Worm (Caenorhabditis elegans): ENCODE data around the gene srw-89.

The srw-89 gene

ce11 chrV:3979819-3980218, 37.1 kb upstream of the srw-89 start, which contains the start of gene nlp-31 (continued):
- TF ChIP-seq pag-3 (tag; optimal IDR thresholded peaks at IDR 0.05; ENCODE audit: borderline replicate concordance, insufficient read depth), result no peak
- TF ChIP-seq fkh-4 (tag; optimal IDR thresholded peaks at IDR 0.05; ENCODE audit: borderline replicate concordance), result no peak
- no peak for TF ChIP-seq ceh-8 (GFP tag; optimal IDR thresholded peaks at IDR 0.05)
- no peak for TF ChIP-seq efl-3 (GFP tag; optimal IDR thresholded peaks at IDR 0.05)
- TF ChIP-seq skn-1 (tag; optimal IDR thresholded peaks at IDR 0.05), result no peak
- TF ChIP-seq ets-5 (GFP tag; IDR thresholded peaks at IDR 0.05), result no peak
- TF ChIP-seq mdl-1 (tag; optimal IDR thresholded peaks at IDR 0.05), result peak in 1 of 2 experiments; percentile 41
- peak in 1 of 2 experiments; percentile 43 for TF ChIP-seq lin-35 (GFP tag; optimal IDR thresholded peaks at IDR 0.05)
- peak; percentile 80 for TF ChIP-seq nhr-71 (tag; optimal IDR thresholded peaks at IDR 0.05)
- peak; percentile 10 for TF ChIP-seq mep-1 (tag; optimal IDR thresholded peaks at IDR 0.05)
- TF ChIP-seq lin-39 (tag; optimal IDR thresholded peaks at IDR 0.05), result no peak
- no peak for TF ChIP-seq dpl-1 (GFP tag; optimal IDR thresholded peaks at IDR 0.05)
- TF ChIP-seq lin-13 (GFP tag; optimal IDR thresholded peaks at IDR 0.05), result no peak
- no peak for TF ChIP-seq unc-86 (tag; optimal IDR thresholded peaks at IDR 0.05)
- no peak for TF ChIP-seq elt-2 (tag; optimal IDR thresholded peaks at IDR 0.05)
- no peak for TF ChIP-seq egl-27 (tag; optimal IDR thresholded peaks at IDR 0.05)
- TF ChIP-seq tlp-1 (tag; optimal IDR thresholded peaks at IDR 0.05), result no peak
- TF ChIP-seq lin-15B (tag; optimal IDR thresholded peaks at IDR 0.05), result no peak
- no peak for TF ChIP-seq aly-2 (tag; optimal IDR thresholded peaks at IDR 0.05)
- no peak for TF ChIP-seq ama-1 (optimal IDR thresholded peaks at IDR 0.05)
- no peak for TF ChIP-seq unc-30 (tag; optimal IDR thresholded peaks at IDR 0.05)
- peak; percentile 73 for TF ChIP-seq lin-14 (GFP tag; optimal IDR thresholded peaks at IDR 0.05)
- TF ChIP-seq C34B4.2 (tag; optimal IDR thresholded peaks at IDR 0.05), result no peak
- TF ChIP-seq pax-3 (tag; optimal IDR thresholded peaks at IDR 0.05), result no peak
- no peak for TF ChIP-seq rnt-1 (tag; optimal IDR thresholded peaks at IDR 0.05)
- TF ChIP-seq xbp-1 (tag; optimal IDR thresholded peaks at IDR 0.05), result no peak
- peak in 1 of 2 experiments; percentile 21 for TF ChIP-seq lsy-2 (tag; optimal IDR thresholded peaks at IDR 0.05)
- peak; percentile 12 for TF ChIP-seq nhr-237 (tag; optimal IDR thresholded peaks at IDR 0.05)
- TF ChIP-seq zag-1 (tag; optimal IDR thresholded peaks at IDR 0.05), result no peak
- no peak for TF ChIP-seq nhr-84 (tag; optimal IDR thresholded peaks at IDR 0.05)
- TF ChIP-seq C04F5.9 (tag; optimal IDR thresholded peaks at IDR 0.05), result no peak
- TF ChIP-seq hlh-17 (GFP tag; optimal IDR thresholded peaks at IDR 0.05; ENCODE audit: borderline replicate concordance), result no peak
- TF ChIP-seq sptf-1 (tag; optimal IDR thresholded peaks at IDR 0.05), result no peak
- TF ChIP-seq egl-13 (tag; optimal IDR thresholded peaks at IDR 0.05), result no peak
- TF ChIP-seq blmp-1 (tag; optimal IDR thresholded peaks at IDR 0.05), result peak; percentile 89
- TF ChIP-seq fkh-10 (GFP tag; optimal IDR thresholded peaks at IDR 0.05), result no peak
- TF ChIP-seq fkh-8 (tag; optimal IDR thresholded peaks at IDR 0.05), result no peak
- no peak for TF ChIP-seq efl-1 (optimal IDR thresholded peaks at IDR 0.05)
- TF ChIP-seq efl-1 (GFP tag; optimal IDR thresholded peaks at IDR 0.05 in 1 of 2), result no peak
- no peak for TF ChIP-seq C16A3.4 (tag; optimal IDR thresholded peaks at IDR 0.05)
- TF ChIP-seq Y116A8C.19 (tag; optimal IDR thresholded peaks at IDR 0.05; ENCODE audit: borderline replicate concordance), result no peak
- TF ChIP-seq ceh-90 (tag; optimal IDR thresholded peaks at IDR 0.05), result no peak
- TF ChIP-seq nhr-20 (tag; optimal IDR thresholded peaks at IDR 0.05), result peak; percentile 88

ce11 chrV:3980228-3980933, 36.5 kb upstream of the srw-89 start:
- TF ChIP-seq nhr-12 (tag; optimal IDR thresholded peaks at IDR 0.05) (no peak), lin-15B (tag; optimal IDR thresholded peaks at IDR 0.05) (no peak), tlp-1 (tag; optimal IDR thresholded peaks at IDR 0.05) (no peak), efl-1 (optimal IDR thresholded peaks at IDR 0.05) (no peak), efl-1 (GFP tag; optimal IDR thresholded peaks at IDR 0.05 in 1 of 2) (no peak), sptf-1 (tag; optimal IDR thresholded peaks at IDR 0.05) (no peak), nhr-19 (GFP tag; conservative IDR thresholded peaks at IDR 0.05) (no peak), ceh-90 (tag; optimal IDR thresholded peaks at IDR 0.05) (no peak), elt-2 (tag; optimal IDR thresholded peaks at IDR 0.05) (no peak), mef-2 (tag; optimal IDR thresholded peaks at IDR 0.05) (no peak), ets-5 (GFP tag; IDR thresholded peaks at IDR 0.05) (no peak), unc-30 (tag; optimal IDR thresholded peaks at IDR 0.05) (no peak), jun-1 (tag; optimal IDR thresholded peaks at IDR 0.05) (no peak), nhr-20 (tag; optimal IDR thresholded peaks at IDR 0.05) (no peak)

Measured in whole organism, L1 larva.